Worm (Caenorhabditis elegans) whole organism, L1 larva: Measurements from ENCODE around the gene T05E12.8.

Source experiments
- Y116A8C.19 ChIP-seq: sonication (generic microtip); optimal IDR thresholded peaks from 2 replicates; lab custom pipeline; 2016; ENCODE audit warnings: missing compliant biosample characterization, missing genetic modification characterization, borderline replicate concordance
- aha-1 ChIP-seq: fragments of 150-350 bp; optimal IDR thresholded peaks from 2 replicates; lab custom pipeline; 2014; ENCODE audit warnings: missing biosample characterization, missing genetic modification characterization
- alr-1 ChIP-seq: fragments of 200-800 bp; sonication (Bioruptor generic); optimal IDR thresholded peaks from 2 replicates; lab custom pipeline; 2018; ENCODE audit warnings: borderline replicate concordance, mild to moderate bottlenecking, missing genetic modification characterization, missing compliant biosample characterization
- ama-1 ChIP-seq: fragments of 150-350 bp; optimal IDR thresholded peaks from 2 replicates; lab custom pipeline; 2014
- ceh-8 ChIP-seq: fragments of 200-800 bp; sonication (Bioruptor generic); optimal IDR thresholded peaks from 2 replicates; lab custom pipeline; 2018; ENCODE audit warnings: mild to moderate bottlenecking, missing genetic modification characterization, moderate library complexity, missing compliant biosample characterization
- ceh-82 ChIP-seq, 3 experiments: fragments of 150-350 bp in 1 of 3; sonication (generic microtip) in 2 of 3; optimal IDR thresholded peaks; 2 replicates each; lab custom pipeline; 2014 to 2017; ENCODE audit warnings: missing biosample characterization in 3 of 3, missing genetic modification characterization in 3 of 3
- efl-1 ChIP-seq, 4 experiments: fragments of 150-350 bp; optimal IDR thresholded peaks in 3 of 4; peaks in 1 of 4; 1 replicate in 1 of 4; 2 replicates in 3 of 4; lab custom pipeline; 2014; ENCODE audit warnings: missing biosample characterization in 2 of 4, missing genetic modification characterization in 2 of 4, missing genetic modification reagents in 2 of 4
- fos-1 ChIP-seq: fragments of 150-350 bp; optimal IDR thresholded peaks from 2 replicates; lab custom pipeline; 2014; ENCODE audit warnings: missing biosample characterization, missing genetic modification characterization
- irx-1 ChIP-seq: sonication (generic microtip); optimal IDR thresholded peaks from 2 replicates; lab custom pipeline; 2016; ENCODE audit warnings: missing genetic modification characterization, missing compliant biosample characterization
- isw-1 ChIP-seq: fragments of 200-800 bp; sonication (Bioruptor generic); IDR thresholded peaks from 2 replicates; pipeline ENCODE4 v1.3.6; 2022; ENCODE audit warnings: missing genetic modification characterization, missing compliant biosample characterization
- jun-1 ChIP-seq: fragments of 150-350 bp; optimal IDR thresholded peaks from 2 replicates; lab custom pipeline; 2014; ENCODE audit warnings: missing biosample characterization, missing genetic modification reagents, missing genetic modification characterization
- lin-39 ChIP-seq: fragments of 150-350 bp; optimal IDR thresholded peaks from 2 replicates; lab custom pipeline; 2014; ENCODE audit warnings: missing biosample characterization, missing genetic modification reagents, missing genetic modification characterization
- mef-2 ChIP-seq: fragments of 150-350 bp; optimal IDR thresholded peaks from 2 replicates; lab custom pipeline; 2014; ENCODE audit warnings: missing biosample characterization, missing genetic modification characterization
- mep-1 ChIP-seq: fragments of 150-350 bp; optimal IDR thresholded peaks from 2 replicates; lab custom pipeline; 2014; ENCODE audit warnings: missing biosample characterization, missing genetic modification characterization
- nhr-19 ChIP-seq: fragments of 200-800 bp; sonication (Bioruptor generic); conservative IDR thresholded peaks from 2 replicates; pipeline ENCODE4 v1.3.6; 2022; ENCODE audit warnings: missing genetic modification characterization, missing compliant biosample characterization
- nhr-237 ChIP-seq: fragments of 150-350 bp; optimal IDR thresholded peaks from 2 replicates; lab custom pipeline; 2014; ENCODE audit warnings: missing biosample characterization, missing genetic modification characterization
- pag-3 ChIP-seq: sonication (generic microtip); optimal IDR thresholded peaks from 2 replicates; lab custom pipeline; 2017; ENCODE audit warnings: missing genetic modification characterization, mild to moderate bottlenecking, missing compliant biosample characterization, antibody characterized with exemption, borderline replicate concordance; ENCODE audit not compliant: insufficient read depth
- pqm-1 ChIP-seq: sonication (generic microtip); optimal IDR thresholded peaks from 3 replicates; lab custom pipeline; 2017; ENCODE audit warnings: missing biosample characterization, missing genetic modification characterization
- sup-37 ChIP-seq: fragments of 200-800 bp; sonication (Bioruptor generic); optimal IDR thresholded peaks from 2 replicates; lab custom pipeline; 2018; ENCODE audit warnings: mild to moderate bottlenecking, missing genetic modification characterization, missing compliant biosample characterization
- unc-130 ChIP-seq: fragments of 150-350 bp; optimal IDR thresholded peaks from 2 replicates; lab custom pipeline; 2017; ENCODE audit warnings: missing biosample characterization, missing genetic modification characterization, inconsistent platforms
- unc-62 ChIP-seq: fragments of 150-350 bp; optimal IDR thresholded peaks from 2 replicates; lab custom pipeline; 2014; ENCODE audit warnings: missing biosample characterization, missing genetic modification reagents, missing genetic modification characterization
- vab-15 ChIP-seq: sonication (generic microtip); optimal IDR thresholded peaks from 2 replicates; lab custom pipeline; 2017; ENCODE audit warnings: missing genotype, mild to moderate bottlenecking, missing genetic modification characterization, missing compliant biosample characterization
- xbp-1 ChIP-seq: sonication (generic microtip); optimal IDR thresholded peaks from 2 replicates; lab custom pipeline; 2016; ENCODE audit warnings: missing genetic modification characterization, missing compliant biosample characterization
- zag-1 ChIP-seq: fragments of 150-350 bp; optimal IDR thresholded peaks from 2 replicates; lab custom pipeline; 2014; ENCODE audit warnings: missing biosample characterization, missing genetic modification characterization

The T05E12.8 gene

ce11 chrV:17100829-17101228 lies 31.9 kb downstream of the T05E12.8 start, which contains the start of gene ZK218.5:
Gene ZK218.5 (plus strand): TSS chrV:17101129.
- no peak for TF ChIP-seq aha-1 (tag; lab: Kevin White, UChicago)
- TF ChIP-seq nhr-19 (GFP tag; lab: Robert Waterston, UW), result no peak
- no peak for TF ChIP-seq xbp-1 (tag; lab: Kevin White, UChicago)
- TF ChIP-seq Y116A8C.19 (tag; lab: Kevin White, UChicago), result no peak
- no peak for TF ChIP-seq isw-1 (GFP tag; lab: Robert Waterston, UW)
- no peak for TF ChIP-seq ceh-8 (GFP tag; lab: Kevin White, UChicago)
- no peak for TF ChIP-seq mep-1 (tag; lab: Kevin White, UChicago)
- TF ChIP-seq unc-62, result no peak
- TF ChIP-seq unc-130 (tag; lab: Kevin White, UChicago), result no peak
- TF ChIP-seq irx-1 (tag; lab: Kevin White, UChicago), result no peak
- TF ChIP-seq zag-1, result no peak
- TF ChIP-seq pag-3, result no peak
- no peak for TF ChIP-seq mef-2 (tag; lab: Kevin White, UChicago)
- no peak for TF ChIP-seq pqm-1 (tag; lab: Kevin White, UChicago)

- TF ChIP-seq lin-39 (no peak), nhr-237 (tag; lab: Kevin White, UChicago) (no peak), efl-1 (optimal IDR thresholded peaks at IDR 0.05; lab: Kevin White, UChicago) (no peak), efl-1 (GFP tag; optimal IDR thresholded peaks at IDR 0.05 in 1 of 2; lab: Kevin White, UChicago) (peak in 1 of 2 experiments; percentile 66), vab-15 (tag; lab: Kevin White, UChicago) (no peak), xbp-1 (tag; lab: Kevin White, UChicago) (no peak), alr-1 (tag; lab: Kevin White, UChicago) (no peak)
Observed at ce11 chrV:17104527-17104926, 35.6 kb downstream of the T05E12.8 start, which contains the start of gene nhr-248. Gene nhr-248 (minus strand): TSS chrV:17104627.

- TF ChIP-seq jun-1 (no peak), efl-1 (optimal IDR thresholded peaks at IDR 0.05; lab: Kevin White, UChicago) (no peak), efl-1 (GFP tag; optimal IDR thresholded peaks at IDR 0.05 in 1 of 2; lab: Kevin White, UChicago) (peak in 1 of 2 experiments; percentile 28), ama-1 (lab: Kevin White, UChicago) (no peak)
Observed at ce11 chrV:17105483-17105882, 36.5 kb downstream of the T05E12.8 start, which contains the start of gene ZK218.7. Gene ZK218.7 (plus strand): TSS chrV:17105783.

- TF ChIP-seq fos-1 (no peak), sup-37 (no peak), ceh-82 (tag; optimal IDR thresholded peaks at IDR 0.05; lab: Kevin White, UChicago) (no peak), irx-1 (tag; lab: Kevin White, UChicago) (no peak)
Observed at ce11 chrV:17108310-17108709, 39.4 kb downstream of the T05E12.8 start, which contains the start of gene ZK218.11. Gene ZK218.11 (minus strand): TSS chrV:17108410.
